Worm (Caenorhabditis elegans): ENCODE data around the gene B0563.8.

DNA sequence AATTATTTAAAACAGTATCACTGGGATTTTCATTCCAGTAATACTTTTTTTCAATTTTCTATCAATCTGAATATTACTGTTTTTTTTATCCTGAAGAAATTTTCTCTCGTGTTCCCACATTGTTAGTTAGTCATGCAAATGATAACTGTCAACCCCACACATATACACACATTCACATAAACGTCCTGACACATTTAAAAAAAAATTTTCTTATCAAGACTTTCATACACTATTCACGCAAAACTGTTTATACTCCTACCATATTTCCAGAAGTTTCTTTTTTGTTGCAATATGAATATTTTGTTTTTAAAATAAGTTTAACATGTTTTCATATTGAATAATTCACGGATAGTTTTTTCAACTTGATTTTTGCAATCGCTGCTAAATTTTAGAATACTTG, 34.2 kb upstream of the B0563.8 start:
- TF ChIP-seq flt-1 (GFP tag; IDR thresholded peaks at IDR 0.05) (no peak), T22C8.4 (GFP tag; IDR thresholded peaks at IDR 0.05) (no peak), med-1 (GFP tag; optimal IDR thresholded peaks at IDR 0.05; ENCODE audit: insufficient read depth) (no peak), ztf-23 (GFP tag; IDR thresholded peaks at IDR 0.05) (no peak), tab-1 (GFP tag; IDR thresholded peaks at IDR 0.05) (no peak), cog-1 (tag; optimal IDR thresholded peaks at IDR 0.05) (no peak), ref-1 (GFP tag; conservative IDR thresholded peaks at IDR 0.05) (no peak), ztf-29 (GFP tag; IDR thresholded peaks at IDR 0.05) (no peak)
